Worm (Caenorhabditis elegans) whole organism, L1 larva: Measurements from ENCODE around the gene ivph-3.

Source experiments
- F16B12.6 ChIP-seq: fragments of 150-350 bp; optimal IDR thresholded peaks from 2 replicates; lab custom pipeline; 2014; ENCODE audit warnings: missing biosample characterization, missing genetic modification characterization
- Y116A8C.19 ChIP-seq: sonication (generic microtip); optimal IDR thresholded peaks from 2 replicates; lab custom pipeline; 2016; ENCODE audit warnings: missing compliant biosample characterization, missing genetic modification characterization, borderline replicate concordance
- aly-2 ChIP-seq: fragments of 150-350 bp; optimal IDR thresholded peaks from 2 replicates; lab custom pipeline; 2014; ENCODE audit warnings: missing biosample characterization, missing genetic modification characterization
- ceh-63 ChIP-seq: fragments of 200-800 bp; sonication (Bioruptor generic); optimal IDR thresholded peaks from 2 replicates; lab custom pipeline; 2018; ENCODE audit warnings: mild to moderate bottlenecking, missing genetic modification characterization, missing compliant biosample characterization
- ceh-8 ChIP-seq: fragments of 200-800 bp; sonication (Bioruptor generic); optimal IDR thresholded peaks from 2 replicates; lab custom pipeline; 2018; ENCODE audit warnings: mild to moderate bottlenecking, missing genetic modification characterization, moderate library complexity, missing compliant biosample characterization
- ceh-82 ChIP-seq, 3 experiments: fragments of 150-350 bp in 1 of 3; sonication (generic microtip) in 2 of 3; optimal IDR thresholded peaks; 2 replicates each; lab custom pipeline; 2014 to 2017; ENCODE audit warnings: missing biosample characterization in 3 of 3, missing genetic modification characterization in 3 of 3
- ceh-90 ChIP-seq: sonication (generic microtip); optimal IDR thresholded peaks from 2 replicates; lab custom pipeline; 2016; ENCODE audit warnings: missing genetic modification characterization, missing compliant biosample characterization
- ces-1 ChIP-seq: fragments of 150-350 bp; optimal IDR thresholded peaks from 2 replicates; lab custom pipeline; 2014; ENCODE audit warnings: missing biosample characterization, missing genetic modification reagents, missing genetic modification characterization
- dsc-1 ChIP-seq: sonication (generic microtip); optimal IDR thresholded peaks from 2 replicates; lab custom pipeline; 2016; ENCODE audit warnings: mild to moderate bottlenecking, missing genetic modification characterization, missing compliant biosample characterization
- efl-1 ChIP-seq, 4 experiments: fragments of 150-350 bp; optimal IDR thresholded peaks in 3 of 4; peaks in 1 of 4; 1 replicate in 1 of 4; 2 replicates in 3 of 4; lab custom pipeline; 2014; ENCODE audit warnings: missing biosample characterization in 2 of 4, missing genetic modification characterization in 2 of 4, missing genetic modification reagents in 2 of 4
- egl-13 ChIP-seq: sonication (generic microtip); optimal IDR thresholded peaks from 2 replicates; lab custom pipeline; 2016; ENCODE audit warnings: missing genotype, missing genetic modification reagents, missing genetic modification characterization, missing compliant biosample characterization
- fkh-4 ChIP-seq: sonication (generic microtip); optimal IDR thresholded peaks from 2 replicates; lab custom pipeline; 2016; ENCODE audit warnings: missing compliant biosample characterization, missing genetic modification characterization, borderline replicate concordance
- fkh-8 ChIP-seq: sonication (generic microtip); optimal IDR thresholded peaks from 2 replicates; lab custom pipeline; 2016; ENCODE audit warnings: mild to moderate bottlenecking, missing genetic modification characterization, missing compliant biosample characterization
- hpl-2 ChIP-seq: fragments of 150-350 bp; optimal IDR thresholded peaks from 2 replicates; lab custom pipeline; 2014; ENCODE audit warnings: missing biosample characterization, missing genetic modification reagents, missing genetic modification characterization
- irx-1 ChIP-seq: sonication (generic microtip); optimal IDR thresholded peaks from 2 replicates; lab custom pipeline; 2016; ENCODE audit warnings: missing genetic modification characterization, missing compliant biosample characterization
- lin-15B ChIP-seq: fragments of 150-350 bp; sonication (generic microtip); optimal IDR thresholded peaks from 3 replicates; lab custom pipeline; 2014; ENCODE audit warnings: missing biosample characterization, missing genetic modification characterization
- lin-35 ChIP-seq, 2 experiments: fragments of 150-350 bp; optimal IDR thresholded peaks; 2 replicates each; lab custom pipeline; 2014; ENCODE audit warnings: missing biosample characterization in 2 of 2, missing genetic modification characterization in 2 of 2, missing genetic modification reagents in 2 of 2
- lir-3 ChIP-seq: sonication (generic microtip); optimal IDR thresholded peaks from 2 replicates; lab custom pipeline; 2016; ENCODE audit warnings: mild to moderate bottlenecking, missing genetic modification characterization, moderate library complexity, missing compliant biosample characterization; ENCODE audit not compliant: poor library complexity
- mab-9 ChIP-seq: fragments of 200-800 bp; sonication (Bioruptor generic); IDR thresholded peaks from 2 replicates; pipeline ENCODE4 v1.3.6; 2022; ENCODE audit warnings: missing genetic modification reagents, missing genetic modification characterization, missing compliant biosample characterization
- nhr-12 ChIP-seq: sonication (generic microtip); optimal IDR thresholded peaks from 2 replicates; lab custom pipeline; 2017; ENCODE audit warnings: missing biosample characterization, missing genetic modification characterization
- nhr-20 ChIP-seq: sonication (generic microtip); optimal IDR thresholded peaks from 2 replicates; lab custom pipeline; 2016; ENCODE audit warnings: mild to moderate bottlenecking, missing genetic modification characterization, missing compliant biosample characterization
- nhr-28 ChIP-seq: fragments of 150-350 bp; optimal IDR thresholded peaks from 2 replicates; lab custom pipeline; 2014; ENCODE audit warnings: missing biosample characterization, missing genetic modification characterization
- nhr-71 ChIP-seq: sonication (generic microtip); optimal IDR thresholded peaks from 2 replicates; lab custom pipeline; 2016; ENCODE audit warnings: mild to moderate bottlenecking, missing genetic modification characterization, moderate library complexity, missing compliant biosample characterization
- nhr-77 ChIP-seq: fragments of 150-350 bp; optimal IDR thresholded peaks from 2 replicates; lab custom pipeline; 2014; ENCODE audit warnings: missing biosample characterization, missing genetic modification characterization
- pqm-1 ChIP-seq: sonication (generic microtip); optimal IDR thresholded peaks from 3 replicates; lab custom pipeline; 2017; ENCODE audit warnings: missing biosample characterization, missing genetic modification characterization
- rnt-1 ChIP-seq: sonication (generic microtip); optimal IDR thresholded peaks from 2 replicates; lab custom pipeline; 2016; ENCODE audit warnings: mild to moderate bottlenecking, missing genetic modification characterization, moderate library complexity, missing compliant biosample characterization
- snpc-4 ChIP-seq: fragments of 150-350 bp; optimal IDR thresholded peaks from 2 replicates; lab custom pipeline; 2014; ENCODE audit warnings: missing biosample characterization, missing genetic modification characterization
- snu-23 ChIP-seq: sonication (generic microtip); optimal IDR thresholded peaks from 2 replicates; lab custom pipeline; 2016; ENCODE audit warnings: missing genetic modification characterization, missing compliant biosample characterization
- sox-4 ChIP-seq: sonication (generic microtip); optimal IDR thresholded peaks from 2 replicates; lab custom pipeline; 2016; ENCODE audit warnings: missing genetic modification characterization, missing compliant biosample characterization
- sptf-1 ChIP-seq: fragments of 150-350 bp; optimal IDR thresholded peaks from 2 replicates; lab custom pipeline; 2014; ENCODE audit warnings: missing biosample characterization, missing genetic modification characterization
- sup-37 ChIP-seq: fragments of 200-800 bp; sonication (Bioruptor generic); optimal IDR thresholded peaks from 2 replicates; lab custom pipeline; 2018; ENCODE audit warnings: mild to moderate bottlenecking, missing genetic modification characterization, missing compliant biosample characterization
- tbx-2 ChIP-seq: sonication (generic microtip); optimal IDR thresholded peaks from 2 replicates; lab custom pipeline; 2016; ENCODE audit warnings: missing genetic modification characterization, missing compliant biosample characterization
- unc-130 ChIP-seq: fragments of 150-350 bp; optimal IDR thresholded peaks from 2 replicates; lab custom pipeline; 2017; ENCODE audit warnings: missing biosample characterization, missing genetic modification characterization, inconsistent platforms
- unc-86 ChIP-seq: sonication (generic microtip); optimal IDR thresholded peaks from 2 replicates; lab custom pipeline; 2016; ENCODE audit warnings: missing genetic modification characterization, missing compliant biosample characterization
- vab-15 ChIP-seq: sonication (generic microtip); optimal IDR thresholded peaks from 2 replicates; lab custom pipeline; 2017; ENCODE audit warnings: missing genotype, mild to moderate bottlenecking, missing genetic modification characterization, missing compliant biosample characterization
- xbp-1 ChIP-seq: sonication (generic microtip); optimal IDR thresholded peaks from 2 replicates; lab custom pipeline; 2016; ENCODE audit warnings: missing genetic modification characterization, missing compliant biosample characterization
- ztf-11 ChIP-seq, 2 experiments: sonication (generic microtip); optimal IDR thresholded peaks; 2 replicates each; lab custom pipeline; 2016 to 2017; ENCODE audit warnings: missing genetic modification characterization in 2 of 2, missing biosample characterization in 1 of 2, missing compliant biosample characterization in 1 of 2
- ztf-4 ChIP-seq: fragments of 150-350 bp; optimal IDR thresholded peaks from 2 replicates; lab custom pipeline; 2014; ENCODE audit warnings: missing biosample characterization, missing genetic modification characterization

Gene ivph-3

ce11 chrIV:3029882-3030281 is 23.6 kb upstream of the ivph-3 start (continued):
- TF ChIP-seq ces-1, result no peak
- no peak for TF ChIP-seq sptf-1 (tag; lab: Kevin White, UChicago)
- no peak for TF ChIP-seq egl-13 (tag; lab: Kevin White, UChicago)
- TF ChIP-seq nhr-28, result no peak
- no peak for TF ChIP-seq sup-37
- TF ChIP-seq rnt-1 (tag; lab: Kevin White, UChicago), result peak; percentile 85
- no peak for TF ChIP-seq F16B12.6 (tag; lab: Kevin White, UChicago)
- TF ChIP-seq ztf-11 (tag; optimal IDR thresholded peaks at IDR 0.05; lab: Kevin White, UChicago), result no peak
- TF ChIP-seq unc-130 (tag; lab: Kevin White, UChicago), result peak; percentile 46

DNA sequence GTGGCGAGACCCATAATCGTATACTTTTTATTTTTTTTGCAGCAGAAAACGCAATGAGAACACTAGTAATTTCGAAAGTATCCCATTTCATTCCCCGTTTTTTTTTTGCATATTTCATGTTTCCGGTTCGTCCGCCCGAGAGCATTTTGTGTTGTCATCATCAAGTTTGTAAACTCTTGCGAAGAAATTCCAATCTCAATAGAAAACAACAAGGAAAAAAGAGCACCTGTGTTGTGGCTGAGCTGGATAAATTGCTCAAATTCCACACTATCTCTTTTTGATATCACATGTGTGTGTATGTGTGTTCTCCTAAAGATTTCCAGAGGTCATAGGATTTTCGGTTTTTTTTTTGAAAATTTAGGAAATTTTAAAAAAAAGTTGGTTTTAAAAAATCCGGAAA is 21.5 kb upstream of the ivph-3 start:
- peak; percentile 65 for TF ChIP-seq aly-2 (tag; lab: Kevin White, UChicago)
- TF ChIP-seq nhr-28, result no peak
- peak; percentile 39 for TF ChIP-seq nhr-71 (tag; lab: Kevin White, UChicago)
- peak; percentile 46 for TF ChIP-seq rnt-1 (tag; lab: Kevin White, UChicago)

DNA sequence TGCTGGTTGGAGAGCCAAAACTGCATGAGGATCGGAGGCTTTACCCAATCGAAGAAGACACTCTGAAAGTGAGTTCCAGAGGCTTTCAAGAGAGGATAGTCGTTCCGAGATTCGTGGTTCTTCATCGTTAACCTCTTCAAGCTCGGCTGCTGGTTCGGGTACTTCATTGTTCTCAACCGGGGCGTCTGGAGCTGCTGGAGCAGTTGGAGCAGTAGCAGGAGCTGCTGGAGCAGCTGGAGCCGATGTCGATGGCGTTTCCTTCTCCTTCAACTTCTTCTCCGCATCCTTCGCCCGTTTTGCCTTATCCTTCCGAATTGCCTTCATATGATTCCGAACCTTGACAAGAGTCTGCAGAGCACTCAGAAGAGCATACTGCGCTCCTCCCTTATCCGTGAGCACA is 18.2 kb upstream of the ivph-3 start:
- TF ChIP-seq efl-1 (optimal IDR thresholded peaks at IDR 0.05; lab: Kevin White, UChicago) (no peak), efl-1 (GFP tag; optimal IDR thresholded peaks at IDR 0.05 in 1 of 2; lab: Kevin White, UChicago) (no peak), lin-35 (GFP tag; optimal IDR thresholded peaks at IDR 0.05; lab: Kevin White, UChicago) (no peak), ztf-4 (tag; lab: Kevin White, UChicago) (no peak), nhr-71 (tag; lab: Kevin White, UChicago) (no peak), dsc-1 (tag; lab: Kevin White, UChicago) (no peak), ceh-8 (GFP tag; lab: Kevin White, UChicago) (no peak), tbx-2 (tag; lab: Kevin White, UChicago) (no peak), nhr-77 (no peak), ceh-82 (tag; optimal IDR thresholded peaks at IDR 0.05; lab: Kevin White, UChicago) (no peak)

ce11 chrIV:3037932-3038331 is 15.6 kb upstream of the ivph-3 start:
- TF ChIP-seq lir-3 (tag; lab: Kevin White, UChicago) (no peak), ceh-63 (GFP tag; lab: Kevin White, UChicago) (no peak), dsc-1 (tag; lab: Kevin White, UChicago) (no peak), ztf-4 (tag; lab: Kevin White, UChicago) (no peak), pqm-1 (no peak), xbp-1 (tag; lab: Kevin White, UChicago) (no peak)

- TF ChIP-seq nhr-12 (tag; lab: Kevin White, UChicago) (no peak), lin-35 (GFP tag; optimal IDR thresholded peaks at IDR 0.05; lab: Kevin White, UChicago) (no peak), tbx-2 (tag; lab: Kevin White, UChicago) (no peak), ceh-8 (GFP tag; lab: Kevin White, UChicago) (no peak), Y116A8C.19 (tag; lab: Kevin White, UChicago) (no peak), ceh-82 (tag; optimal IDR thresholded peaks at IDR 0.05; lab: Kevin White, UChicago) (no peak), fkh-4 (no peak), irx-1 (tag; lab: Kevin White, UChicago) (no peak)
Measured at ce11 chrIV:3038740-3039139, 14.8 kb upstream of the ivph-3 start.

ce11 chrIV:3044158-3044557 is 9.4 kb upstream of the ivph-3 start:
- TF ChIP-seq ceh-8 (GFP tag; lab: Kevin White, UChicago) (no peak), ceh-90 (tag; lab: Kevin White, UChicago) (no peak), fkh-8 (tag; lab: Kevin White, UChicago) (no peak), nhr-77 (no peak)
- TF ChIP-seq, all 84 proteins: peak for 0

- no peak for TF ChIP-seq dsc-1 (tag; lab: Kevin White, UChicago)
- no peak for TF ChIP-seq sox-4 (tag; lab: Kevin White, UChicago)
- no peak for TF ChIP-seq hpl-2 (GFP tag; lab: Kevin White, UChicago)
- no peak for TF ChIP-seq efl-1 (optimal IDR thresholded peaks at IDR 0.05; lab: Kevin White, UChicago)
- no peak for TF ChIP-seq efl-1 (GFP tag; optimal IDR thresholded peaks at IDR 0.05 in 1 of 2; lab: Kevin White, UChicago)
- TF ChIP-seq nhr-20 (tag; lab: Kevin White, UChicago), result no peak
- no peak for TF ChIP-seq unc-86
- no peak for TF ChIP-seq mab-9
- no peak for TF ChIP-seq snpc-4 (tag; lab: Kevin White, UChicago)
- TF ChIP-seq snu-23 (GFP tag; lab: Kevin White, UChicago), result no peak
- TF ChIP-seq vab-15, result no peak
- TF ChIP-seq lin-15B (tag; lab: Kevin White, UChicago), result no peak
Measured at ce11 chrIV:3046009-3046408, 7.5 kb upstream of the ivph-3 start.
